Fruit fly (Drosophila melanogaster): Measurements from ENCODE around the gene CG7872.

CG7872 gene

dm6 chrX:15574384-15574783 is 3.6 kb upstream of the CG7872 start, which contains the start of gene CG9213 (continued):
- TF ChIP-seq CG17385 (GFP tag; optimal IDR thresholded peaks at IDR 0.05) (no peak), CG7987 (GFP tag; optimal IDR thresholded peaks at IDR 0.05) (no peak), Fer2 (tag; optimal IDR thresholded peaks at IDR 0.05) (no peak), tna (GFP tag; IDR thresholded peaks at IDR 0.05; ENCODE audit: partially characterized antibody) (peak; percentile 62), vvl (GFP tag; IDR thresholded peaks at IDR 0.05) (0 out of 2 replicates have a peak, but pooled peaks have one; percentile 13), tll (GFP tag; optimal IDR thresholded peaks at IDR 0.05) (no peak), Pdp1 (GFP tag; optimal IDR thresholded peaks at IDR 0.05) (peak in 1 of 2 experiments; percentile 13), inv (GFP tag; IDR thresholded peaks at IDR 0.05; ENCODE audit: partially characterized antibody) (peak; percentile 70), CG6791 (GFP tag; IDR thresholded peaks at IDR 0.05; ENCODE audit: partially characterized antibody) (peak; percentile 84), CG3847 (GFP tag; IDR thresholded peaks at IDR 0.05) (no peak), sna (GFP tag; IDR thresholded peaks at IDR 0.05; ENCODE audit: partially characterized antibody) (peak; percentile 47; the same call in 1 of the 2 replicates), disco-r (GFP tag; optimal IDR thresholded peaks at IDR 0.05) (no peak), zen (tag; optimal IDR thresholded peaks at IDR 0.05) (peak; percentile 18), CG1529 (GFP tag; optimal IDR thresholded peaks at IDR 0.05) (no peak), Rfx (GFP tag; IDR thresholded peaks at IDR 0.05) (peak; percentile 39), CG10267 (tag; optimal IDR thresholded peaks at IDR 0.05) (peak; percentile 17), gfzf (GFP tag; optimal IDR thresholded peaks at IDR 0.05) (no peak), ro (GFP tag; IDR thresholded peaks at IDR 0.05) (no peak), HmgZ (tag; optimal IDR thresholded peaks at IDR 0.05) (peak; percentile 35), org-1 (GFP tag; optimal IDR thresholded peaks at IDR 0.05) (no peak), CG9876 (GFP tag; optimal IDR thresholded peaks at IDR 0.05) (peak; percentile 12), Doc3 (GFP tag; IDR thresholded peaks at IDR 0.05; ENCODE audit: partially characterized antibody) (peak; percentile 86), psq (GFP tag; optimal IDR thresholded peaks at IDR 0.05) (no peak), Myb (GFP tag; optimal IDR thresholded peaks at IDR 0.05) (peak; percentile 35), CG13424 (tag; optimal IDR thresholded peaks at IDR 0.05) (no peak), row (GFP tag; IDR thresholded peaks at IDR 0.05) (peak; percentile 81), CG1792 (GFP tag; optimal IDR thresholded peaks at IDR 0.05) (no peak), HHEX (GFP tag; optimal IDR thresholded peaks at IDR 0.05) (no peak), knrl (GFP tag; IDR thresholded peaks at IDR 0.05; ENCODE audit: partially characterized antibody) (peak; percentile 80; the same call in 2 of the 3 replicates), Spps (tag; optimal IDR thresholded peaks at IDR 0.05) (no peak), NfI (GFP tag; optimal IDR thresholded peaks at IDR 0.05) (peak; percentile 13), Chrac-16 (GFP tag; optimal IDR thresholded peaks at IDR 0.05) (no peak), MBD-R2 (GFP tag; IDR thresholded peaks at IDR 0.05) (peak; percentile 91), sob (GFP tag; IDR thresholded peaks at IDR 0.05) (0 out of 2 replicates have a peak, but pooled peaks have one; percentile 10), Dek (tag; optimal IDR thresholded peaks at IDR 0.05) (no peak), ham (GFP tag; IDR thresholded peaks at IDR 0.05) (no peak), Med (GFP tag) (peak; percentile 82), HmgD (GFP tag; optimal IDR thresholded peaks at IDR 0.05) (no peak), br (optimal IDR thresholded peaks at IDR 0.05) (no peak), dmrt11E (tag; optimal IDR thresholded peaks at IDR 0.05) (no peak), ato (GFP tag; IDR thresholded peaks at IDR 0.05; ENCODE audit: partially characterized antibody) (peak; percentile 63), CG30403 (GFP tag; optimal IDR thresholded peaks at IDR 0.05) (no peak), Oli (tag; optimal IDR thresholded peaks at IDR 0.05) (no peak), CG6654 (GFP tag; optimal IDR thresholded peaks at IDR 0.05) (no peak), CG18764 (GFP tag; optimal IDR thresholded peaks at IDR 0.05) (no peak), Eip74EF (GFP tag; optimal IDR thresholded peaks at IDR 0.05) (no peak), gsb (GFP tag; IDR thresholded peaks at IDR 0.05) (no peak), peb (GFP tag; IDR thresholded peaks at IDR 0.05) (no peak), CG16779 (GFP tag; IDR thresholded peaks at IDR 0.05) (no peak), hb (GFP tag; IDR thresholded peaks at IDR 0.05; ENCODE audit: partially characterized antibody) (peak; percentile 73)

Measured in whole organism, embryonic.